Worm (Caenorhabditis elegans) whole organism, midembryonic: Measurements from ENCODE around the gene F57C2.5.

Source experiments
- flt-1 ChIP-seq: fragments of 200-800 bp; sonication (Bioruptor generic); IDR thresholded peaks from 2 replicates; pipeline ENCODE4 v1.3.6; 2022; ENCODE audit warnings: missing genetic modification characterization, missing compliant biosample characterization
- med-1 ChIP-seq: sonication (generic microtip); optimal IDR thresholded peaks from 2 replicates; lab custom pipeline; 2017; ENCODE audit warnings: missing genetic modification characterization, mild to moderate bottlenecking, missing compliant biosample characterization, antibody characterized with exemption, missing genetic modification reagents; ENCODE audit not compliant: insufficient read depth

- TF ChIP-seq med-1 (GFP tag; lab: Kevin White, UChicago): no peak
- no peak for TF ChIP-seq flt-1 (GFP tag; lab: Robert Waterston, UW)
These were observed 12.5 kb upstream of the F57C2.5 start for ce11 chrII:14540551-14540950.
